Worm (Caenorhabditis elegans) whole organism, L2 larva: ENCODE results near the gene C52B9.19.

Source experiments
- C34F6.9 ChIP-seq: fragments of 150-350 bp; optimal IDR thresholded peaks from 2 replicates; lab custom pipeline; 2014; ENCODE audit warnings: missing biosample characterization, missing genetic modification characterization
- F13H6.1 ChIP-seq: sonication (generic microtip); optimal IDR thresholded peaks from 2 replicates; lab custom pipeline; 2016; ENCODE audit warnings: missing genetic modification characterization, missing compliant biosample characterization
- aly-2 ChIP-seq: fragments of 150-350 bp; optimal IDR thresholded peaks from 2 replicates; lab custom pipeline; 2014; ENCODE audit warnings: missing biosample characterization, missing genetic modification characterization
- ceh-16 ChIP-seq: fragments of 150-350 bp; optimal IDR thresholded peaks from 2 replicates; lab custom pipeline; 2014; ENCODE audit warnings: missing biosample characterization, missing genetic modification characterization
- crh-2 ChIP-seq: sonication (generic microtip); optimal IDR thresholded peaks from 2 replicates; lab custom pipeline; 2017; ENCODE audit warnings: missing biosample characterization, missing genetic modification characterization
- dmd-4 ChIP-seq: sonication (generic microtip); optimal IDR thresholded peaks from 2 replicates; lab custom pipeline; 2017; ENCODE audit warnings: missing biosample characterization, missing genetic modification characterization
- egl-27 ChIP-seq: sonication (generic microtip); optimal IDR thresholded peaks from 3 replicates; lab custom pipeline; 2017; ENCODE audit warnings: missing biosample characterization, missing genetic modification reagents, missing genetic modification characterization
- elt-1 ChIP-seq: fragments of 150-350 bp; optimal IDR thresholded peaks from 2 replicates; lab custom pipeline; 2014; ENCODE audit warnings: missing biosample characterization, missing genetic modification characterization
- elt-3 ChIP-seq: sonication (generic microtip); optimal IDR thresholded peaks from 2 replicates; lab custom pipeline; 2017; ENCODE audit warnings: missing biosample characterization, missing genetic modification characterization
- fos-1 ChIP-seq: fragments of 150-350 bp; optimal IDR thresholded peaks from 2 replicates; lab custom pipeline; 2014; ENCODE audit warnings: missing biosample characterization, missing genetic modification characterization
- gmeb-1 ChIP-seq: fragments of 150-350 bp; optimal IDR thresholded peaks from 2 replicates; lab custom pipeline; 2014; ENCODE audit warnings: missing biosample characterization, missing genetic modification characterization
- lin-11 ChIP-seq: fragments of 150-350 bp; sonication (generic microtip); optimal IDR thresholded peaks from 2 replicates; lab custom pipeline; 2014; ENCODE audit warnings: missing biosample characterization, missing genetic modification characterization, inconsistent platforms, mixed read lengths
- lin-13 ChIP-seq: fragments of 150-350 bp; optimal IDR thresholded peaks from 2 replicates; lab custom pipeline; 2014; ENCODE audit warnings: missing biosample characterization, missing genetic modification reagents, missing genetic modification characterization
- lin-39 ChIP-seq: fragments of 150-350 bp; optimal IDR thresholded peaks from 2 replicates; lab custom pipeline; 2014; ENCODE audit warnings: missing biosample characterization, missing genetic modification reagents, missing genetic modification characterization
- lsy-2 ChIP-seq, 2 experiments: fragments of 150-350 bp in 1 of 2; sonication (generic microtip) in 1 of 2; optimal IDR thresholded peaks; 2 replicates each; lab custom pipeline; 2014 to 2017; ENCODE audit warnings: missing biosample characterization in 2 of 2, missing genetic modification characterization in 2 of 2
- mab-5 ChIP-seq: fragments of 150-350 bp; optimal IDR thresholded peaks from 2 replicates; lab custom pipeline; 2014; ENCODE audit warnings: missing biosample characterization, missing genetic modification characterization
- mbf-1 ChIP-seq: sonication (generic microtip); optimal IDR thresholded peaks from 2 replicates; lab custom pipeline; 2017; ENCODE audit warnings: missing biosample characterization, missing genetic modification characterization
- mdl-1 ChIP-seq, 2 experiments: fragments of 150-350 bp in 1 of 2; sonication (generic microtip) in 1 of 2; optimal IDR thresholded peaks; 2 replicates each; lab custom pipeline; 2017; ENCODE audit warnings: missing biosample characterization in 2 of 2, missing genetic modification characterization in 2 of 2
- nhr-11 ChIP-seq: fragments of 150-350 bp; optimal IDR thresholded peaks from 2 replicates; lab custom pipeline; 2014; ENCODE audit warnings: missing biosample characterization, missing genetic modification characterization
- nhr-12 ChIP-seq: fragments of 150-350 bp; optimal IDR thresholded peaks from 2 replicates; lab custom pipeline; 2014; ENCODE audit warnings: missing biosample characterization, missing genetic modification characterization
- nhr-21 ChIP-seq: fragments of 150-350 bp; optimal IDR thresholded peaks from 2 replicates; lab custom pipeline; 2014; ENCODE audit warnings: missing biosample characterization, missing genetic modification characterization
- nhr-237 ChIP-seq: fragments of 150-350 bp; optimal IDR thresholded peaks from 2 replicates; lab custom pipeline; 2014; ENCODE audit warnings: missing biosample characterization, missing genetic modification characterization
- nhr-25 ChIP-seq: fragments of 150-350 bp; sonication (generic microtip); optimal IDR thresholded peaks from 3 replicates; lab custom pipeline; 2014; ENCODE audit warnings: missing biosample characterization, missing genetic modification characterization
- nhr-6 ChIP-seq: fragments of 150-350 bp; optimal IDR thresholded peaks from 2 replicates; lab custom pipeline; 2014; ENCODE audit warnings: missing biosample characterization, missing genetic modification characterization
- nhr-77 ChIP-seq: fragments of 150-350 bp; optimal IDR thresholded peaks from 2 replicates; lab custom pipeline; 2014; ENCODE audit warnings: missing biosample characterization, missing genetic modification characterization
- peb-1 ChIP-seq: fragments of 150-350 bp; optimal IDR thresholded peaks from 2 replicates; lab custom pipeline; 2014; ENCODE audit warnings: missing biosample characterization, missing genetic modification characterization
- sem-4 ChIP-seq: fragments of 150-350 bp; optimal IDR thresholded peaks from 2 replicates; lab custom pipeline; 2014; ENCODE audit warnings: missing biosample characterization, missing genetic modification reagents, missing genetic modification characterization
- skn-1 ChIP-seq: sonication (generic microtip); optimal IDR thresholded peaks from 2 replicates; lab custom pipeline; 2017; ENCODE audit warnings: missing biosample characterization, missing genetic modification characterization
- sma-9 ChIP-seq, 2 experiments: fragments of 150-350 bp in 1 of 2; sonication (generic microtip) in 1 of 2; optimal IDR thresholded peaks; 2 replicates each; lab custom pipeline; 2014 to 2016; ENCODE audit warnings: missing genetic modification characterization in 2 of 2, mild to moderate bottlenecking in 1 of 2, missing biosample characterization in 1 of 2, missing compliant biosample characterization in 1 of 2, missing genetic modification reagents in 1 of 2, moderate library complexity in 1 of 2
- snpc-4 ChIP-seq: fragments of 150-350 bp; optimal IDR thresholded peaks from 2 replicates; lab custom pipeline; 2014; ENCODE audit warnings: missing biosample characterization, missing genetic modification characterization
- unc-39 ChIP-seq: fragments of 150-350 bp; optimal IDR thresholded peaks from 2 replicates; lab custom pipeline; 2014; ENCODE audit warnings: missing biosample characterization, missing genetic modification characterization
- unc-55 ChIP-seq: fragments of 150-350 bp; sonication (generic microtip); optimal IDR thresholded peaks from 3 replicates; lab custom pipeline; 2014; ENCODE audit warnings: missing biosample characterization, missing genetic modification reagents, missing genetic modification characterization
- unc-62 ChIP-seq: fragments of 150-350 bp; optimal IDR thresholded peaks from 2 replicates; lab custom pipeline; 2014; ENCODE audit warnings: missing biosample characterization, missing genetic modification reagents, missing genetic modification characterization
- ztf-1 ChIP-seq: fragments of 200-800 bp; sonication (Bioruptor generic); conservative IDR thresholded peaks from 2 replicates; pipeline ENCODE4 v1.3.6; 2022; ENCODE audit warnings: missing genetic modification characterization, missing compliant biosample characterization

The C52B9.19 gene

DNA sequence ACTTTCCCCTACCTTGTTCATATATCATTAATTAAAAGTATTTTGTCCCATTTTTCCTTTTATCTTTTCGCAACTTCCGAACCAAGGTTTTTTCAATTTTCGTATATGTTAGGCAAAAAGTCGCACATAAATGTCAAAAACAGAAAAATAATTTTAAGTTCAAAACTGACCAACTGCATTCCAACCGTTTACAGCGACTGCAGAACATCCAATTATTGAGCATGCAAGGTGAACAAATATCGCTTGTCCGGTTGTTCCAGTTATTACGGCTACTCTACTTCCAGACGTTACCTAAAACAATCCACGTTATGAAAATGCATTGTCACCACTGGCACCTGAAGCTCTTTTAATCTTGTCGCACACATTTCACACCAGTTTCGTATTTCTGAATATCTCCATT lies 8.7 kb upstream of the C52B9.19 start, which contains the start of gene C52B9.10:
C52B9.10 (plus strand) TSS at position 301 of the 400 bp plus-strand sequence.
- TF ChIP-seq unc-55 (GFP tag; lab: Kevin White, UChicago) = no peak
- no peak for TF ChIP-seq unc-62 (GFP tag; lab: Kevin White, UChicago)
- TF ChIP-seq snpc-4 = no peak
- TF ChIP-seq C34F6.9 = no peak
- no peak for TF ChIP-seq nhr-11
- no peak for TF ChIP-seq egl-27 (tag; lab: Kevin White, UChicago)

DNA sequence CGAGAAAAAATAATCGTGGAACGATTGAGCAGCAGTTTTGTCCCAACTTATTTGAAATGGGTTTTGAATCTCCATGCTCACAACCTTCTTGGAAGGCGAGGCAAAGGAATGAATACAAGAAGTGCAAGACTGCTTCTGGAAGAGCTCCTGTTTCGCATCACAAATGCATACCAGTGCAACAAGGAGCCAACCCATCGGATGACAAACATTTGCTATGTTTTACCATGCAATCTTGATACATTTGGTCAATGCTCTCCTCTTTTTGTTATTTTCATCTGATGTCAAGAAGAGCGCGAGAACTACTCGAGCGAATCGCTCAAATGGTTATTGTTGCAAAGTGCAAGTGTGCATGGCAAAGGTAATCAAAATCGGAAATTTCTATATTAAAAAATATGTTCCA lies 8.2 kb upstream of the C52B9.19 start, which contains the start of gene mec-18:
mec-18 (minus strand) TSS at position 101 of the 400 bp plus-strand sequence.
- TF ChIP-seq unc-55 (GFP tag; lab: Kevin White, UChicago) (peak; percentile 9), skn-1 (tag; lab: Kevin White, UChicago) (no peak)

DNA sequence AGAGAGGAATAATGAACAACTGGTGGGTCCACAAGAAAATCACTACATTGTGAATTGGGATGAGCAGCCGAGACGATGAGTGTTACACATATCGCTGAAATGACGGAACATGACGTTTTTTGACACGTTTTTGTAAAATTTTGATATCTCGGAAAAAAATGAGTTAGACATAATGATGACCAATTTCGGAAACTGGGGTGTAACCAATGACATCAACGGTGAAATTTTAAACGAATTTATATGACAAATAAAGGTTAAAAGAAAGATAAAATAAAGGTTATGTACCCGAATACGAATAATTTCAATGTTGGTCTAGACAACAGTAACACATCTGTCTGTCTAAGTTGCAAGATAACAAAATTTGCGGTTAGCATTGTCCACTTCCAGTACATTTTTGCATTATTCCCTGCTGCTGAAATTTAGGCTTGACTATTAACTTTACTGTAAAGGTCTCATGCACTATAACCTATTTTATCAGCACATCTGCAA lies 3.0 kb upstream of the C52B9.19 start, which contains the start of the genes twk-28 and ets-9:
twk-28 (minus strand) TSS at position 51 of the 489 bp plus-strand sequence.
ets-9 (plus strand) TSS at position 410 of the 489 bp plus-strand sequence.
- no peak for TF ChIP-seq unc-39 (tag; lab: Kevin White, UChicago)
- no peak for TF ChIP-seq mdl-1 (tag; optimal IDR thresholded peaks at IDR 0.05; lab: Kevin White, UChicago)
- no peak for TF ChIP-seq ztf-1
- TF ChIP-seq unc-62 (GFP tag; lab: Kevin White, UChicago) = no peak
- TF ChIP-seq snpc-4 = no peak
- no peak for TF ChIP-seq elt-1 (tag; lab: Kevin White, UChicago)
- TF ChIP-seq nhr-77 (tag; lab: Kevin White, UChicago) = no peak

DNA sequence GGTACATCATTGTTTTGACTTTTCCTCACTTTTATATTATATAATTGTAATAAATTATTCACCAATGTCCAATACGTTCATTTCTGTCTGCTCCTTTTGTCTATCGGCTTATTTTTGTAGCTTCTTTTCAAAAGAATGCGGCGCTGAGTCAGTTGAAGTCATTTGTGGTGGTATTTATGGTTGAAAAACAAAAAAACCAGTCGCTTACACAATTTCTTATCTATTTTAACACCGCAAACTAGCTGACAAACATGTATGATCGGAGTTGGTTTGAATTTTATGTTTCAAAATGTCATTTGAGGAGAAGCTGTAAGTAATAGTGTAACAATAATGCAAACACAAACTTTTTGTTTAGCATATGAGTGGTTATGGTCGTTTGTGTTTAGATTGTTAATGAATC lies 1.6 kb downstream of the C52B9.19 start, which contains the start of gene ets-10:
ets-10 (plus strand) TSS at position 201 of the 400 bp plus-strand sequence.
- no peak for TF ChIP-seq ceh-16
- TF ChIP-seq mab-5 (tag; lab: Kevin White, UChicago) = no peak
- no peak for TF ChIP-seq lin-13 (GFP tag; lab: Kevin White, UChicago)
- TF ChIP-seq lsy-2 (tag; optimal IDR thresholded peaks at IDR 0.05; lab: Kevin White, UChicago) = no peak
- no peak for TF ChIP-seq F13H6.1 (tag; lab: Kevin White, UChicago)
- no peak for TF ChIP-seq crh-2 (tag; lab: Kevin White, UChicago)
- TF ChIP-seq peb-1 (tag; lab: Kevin White, UChicago) = no peak

DNA sequence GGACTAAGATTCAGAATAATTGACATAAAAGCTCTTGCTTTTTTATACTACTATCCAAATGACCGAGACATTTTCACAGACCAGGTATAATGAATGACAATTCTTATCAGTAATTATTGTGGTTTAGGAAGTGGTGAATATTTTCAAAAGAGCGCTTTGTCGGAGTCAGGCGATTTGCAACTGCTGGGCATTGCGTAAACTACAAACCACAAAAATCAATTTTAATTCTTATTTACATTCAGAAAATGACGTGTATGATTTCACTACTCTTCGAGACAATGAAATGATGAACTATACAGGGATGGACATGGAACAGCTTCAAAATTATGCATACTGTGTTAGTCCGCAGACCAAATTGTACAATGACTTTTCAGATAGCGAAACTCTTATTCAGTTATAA lies 2.1 kb downstream of the C52B9.19 start:
- TF ChIP-seq nhr-12 (tag; lab: Kevin White, UChicago) (no peak), nhr-25 (no peak), nhr-21 (tag; lab: Kevin White, UChicago) (no peak), nhr-77 (tag; lab: Kevin White, UChicago) (no peak), mdl-1 (tag; optimal IDR thresholded peaks at IDR 0.05; lab: Kevin White, UChicago) (no peak), fos-1 (tag; lab: Kevin White, UChicago) (peak; percentile 68), crh-2 (tag; lab: Kevin White, UChicago) (peak; percentile 9), sma-9 (GFP tag; optimal IDR thresholded peaks at IDR 0.05; lab: Kevin White, UChicago) (peak; percentile 32), sma-9 (tag; optimal IDR thresholded peaks at IDR 0.05; lab: Kevin White, UChicago) (no peak)

DNA sequence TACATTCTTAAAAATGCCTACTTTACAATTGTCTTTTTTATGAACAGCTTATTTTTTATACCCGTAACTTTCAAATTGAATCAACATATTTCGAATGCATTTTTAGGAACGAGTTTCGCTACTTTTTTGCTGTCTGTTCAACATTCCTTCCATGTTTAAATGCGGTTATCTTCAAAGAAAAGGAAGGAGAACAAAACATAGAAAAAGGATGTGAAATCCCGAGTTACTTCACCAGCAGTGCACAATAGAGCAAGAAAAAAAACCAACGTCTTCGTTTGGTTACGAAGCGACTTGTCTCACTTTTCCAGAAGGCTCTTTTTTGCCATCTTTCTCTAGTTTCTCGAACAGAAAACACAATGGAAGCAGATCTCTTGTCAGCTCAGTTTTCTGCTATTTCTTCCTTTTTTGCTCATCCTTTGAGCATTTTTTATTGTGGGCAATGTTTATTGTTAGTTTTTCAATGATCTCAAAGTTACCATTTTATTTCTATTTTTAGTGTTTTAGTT lies 3.4 kb downstream of the C52B9.19 start, which contains the start of gene cka-2:
cka-2 (plus strand) TSS at position 456 of the 506 bp plus-strand sequence.
- no peak for TF ChIP-seq gmeb-1 (tag; lab: Kevin White, UChicago)
- TF ChIP-seq elt-3 (tag; lab: Kevin White, UChicago) = no peak
- peak; percentile 8 for TF ChIP-seq unc-55 (GFP tag; lab: Kevin White, UChicago)
- TF ChIP-seq C34F6.9 = peak; percentile 15
- no peak for TF ChIP-seq mab-5 (tag; lab: Kevin White, UChicago)
- TF ChIP-seq lin-39 (tag; lab: Kevin White, UChicago) = no peak
- TF ChIP-seq dmd-4 (tag; lab: Kevin White, UChicago) = no peak
- TF ChIP-seq nhr-237 = no peak

DNA sequence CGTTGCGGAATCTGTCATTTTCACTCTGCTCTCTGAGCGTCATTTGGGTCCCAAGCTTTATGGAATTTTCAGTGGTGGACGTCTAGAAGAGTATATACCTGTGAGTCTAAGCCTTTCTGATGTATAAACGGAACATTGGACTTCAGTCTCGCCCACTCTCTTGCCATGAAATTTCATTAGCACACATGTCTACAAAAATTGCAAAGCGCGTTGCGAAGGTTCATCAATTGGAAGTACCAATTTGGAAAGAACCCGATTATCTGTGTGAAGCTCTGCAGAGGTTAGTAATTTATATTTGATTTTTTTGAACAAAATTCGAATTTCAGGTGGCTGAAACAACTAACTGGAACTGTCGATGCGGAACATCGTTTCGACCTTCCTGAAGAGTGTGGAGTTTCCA lies 7.5 kb downstream of the C52B9.19 start:
- TF ChIP-seq nhr-77 (tag; lab: Kevin White, UChicago) (no peak), lin-39 (tag; lab: Kevin White, UChicago) (no peak), nhr-25 (no peak), sma-9 (GFP tag; optimal IDR thresholded peaks at IDR 0.05; lab: Kevin White, UChicago) (no peak), sma-9 (tag; optimal IDR thresholded peaks at IDR 0.05; lab: Kevin White, UChicago) (no peak), crh-2 (tag; lab: Kevin White, UChicago) (no peak), nhr-11 (no peak), unc-55 (GFP tag; lab: Kevin White, UChicago) (no peak), mab-5 (tag; lab: Kevin White, UChicago) (no peak), sem-4 (tag; lab: Kevin White, UChicago) (no peak), lin-13 (GFP tag; lab: Kevin White, UChicago) (no peak), nhr-6 (tag; lab: Kevin White, UChicago) (no peak), mdl-1 (tag; optimal IDR thresholded peaks at IDR 0.05; lab: Kevin White, UChicago) (no peak), C34F6.9 (no peak), mbf-1 (tag; lab: Kevin White, UChicago) (no peak), F13H6.1 (tag; lab: Kevin White, UChicago) (no peak), lin-11 (tag; lab: Kevin White, UChicago) (no peak), aly-2 (tag; lab: Kevin White, UChicago) (no peak), nhr-21 (tag; lab: Kevin White, UChicago) (no peak)
